Fruit fly (Drosophila melanogaster) whole organism, embryonic: ENCODE data around the gene CG14212.

Experiments used
- Atf3 ChIP-seq: fragments of 200-800 bp; sonication (Bioruptor generic); optimal IDR thresholded peaks from 3 replicates; lab custom pipeline; 2016; ENCODE audit warnings: missing biosample characterization, missing genetic modification characterization
- Atf6 ChIP-seq: fragments of 200-800 bp; sonication (Bioruptor generic); IDR thresholded peaks from 2 replicates; pipeline ENCODE4 v1.3.6; 2022; ENCODE audit warnings: missing biosample characterization, missing genetic modification characterization
- Bgb ChIP-seq: fragments of 200-800 bp; sonication (Bioruptor generic); IDR thresholded peaks from 2 replicates; pipeline ENCODE4 v1.3.6; 2022; ENCODE audit warnings: missing biosample characterization, missing genetic modification characterization; ENCODE audit not compliant: partially characterized antibody
- Blimp-1 ChIP-seq: fragments of 200-800 bp; sonication (Bioruptor generic); optimal IDR thresholded peaks from 3 replicates; lab custom pipeline; 2018; ENCODE audit warnings: missing biosample characterization, missing genetic modification characterization, mild to moderate bottlenecking, moderate library complexity, missing genetic modification reagents
- CG10274 ChIP-seq: fragments of 200-800 bp; sonication (Bioruptor generic); optimal IDR thresholded peaks from 3 replicates; lab custom pipeline; 2017; ENCODE audit warnings: missing biosample characterization, mild to moderate bottlenecking, missing genetic modification characterization
- CG10543 ChIP-seq: fragments of 200-800 bp; sonication (Bioruptor generic); optimal IDR thresholded peaks from 3 replicates; lab custom pipeline; 2017; ENCODE audit warnings: missing biosample characterization, mild to moderate bottlenecking, missing genetic modification characterization, moderate library complexity
- CG11723 ChIP-seq: fragments of 200-800 bp; sonication (Bioruptor generic); optimal IDR thresholded peaks from 2 replicates; lab custom pipeline; 2017; ENCODE audit warnings: missing biosample characterization, mild to moderate bottlenecking, missing genetic modification characterization
- CG12219 ChIP-seq: fragments of 200-800 bp; sonication (Bioruptor generic); optimal IDR thresholded peaks from 3 replicates; lab custom pipeline; 2018; ENCODE audit warnings: missing biosample characterization, mild to moderate bottlenecking, missing genetic modification characterization
- CG12744 ChIP-seq: fragments of 200-800 bp; sonication (Bioruptor generic); optimal IDR thresholded peaks from 2 replicates; lab custom pipeline; 2016; ENCODE audit warnings: missing biosample characterization, missing genetic modification characterization
- CG14710 ChIP-seq: fragments of 200-800 bp; sonication (Bioruptor generic); optimal IDR thresholded peaks from 3 replicates; lab custom pipeline; 2019; ENCODE audit warnings: missing biosample characterization, mild to moderate bottlenecking, missing genetic modification characterization, moderate library complexity
- CG16813 ChIP-seq: fragments of 200-800 bp; sonication (Bioruptor generic); IDR thresholded peaks from 3 replicates; pipeline ENCODE4 v1.3.6; 2022; ENCODE audit warnings: missing biosample characterization, missing genetic modification characterization; ENCODE audit not compliant: partially characterized antibody
- CG2129 ChIP-seq: fragments of 200-800 bp; sonication (Bioruptor generic); IDR thresholded peaks from 2 replicates; pipeline ENCODE4 v1.3.6; 2022; ENCODE audit warnings: missing biosample characterization, missing genetic modification characterization; ENCODE audit not compliant: partially characterized antibody
- CG32532 ChIP-seq: fragments of 200-800 bp; sonication (Bioruptor generic); IDR thresholded peaks from 2 replicates; pipeline ENCODE4 v1.3.6; 2022; ENCODE audit warnings: missing biosample characterization, missing genetic modification characterization
- CG33557 ChIP-seq: fragments of 200-800 bp; sonication (Bioruptor generic); optimal IDR thresholded peaks from 2 replicates; lab custom pipeline; 2019; ENCODE audit warnings: missing biosample characterization, mild to moderate bottlenecking, missing genetic modification characterization, moderate library complexity
- CG6272 ChIP-seq: fragments of 200-800 bp; sonication (Bioruptor generic); IDR thresholded peaks from 2 replicates; pipeline ENCODE4 v1.3.6; 2022; ENCODE audit warnings: missing biosample characterization, missing genetic modification characterization
- CG6854 ChIP-seq: fragments of 200-800 bp; sonication (Bioruptor generic); optimal IDR thresholded peaks from 3 replicates; lab custom pipeline; 2017; ENCODE audit warnings: missing biosample characterization, mild to moderate bottlenecking, missing genetic modification characterization
- CG9609 ChIP-seq: fragments of 200-800 bp; sonication (Bioruptor generic); optimal IDR thresholded peaks from 3 replicates; lab custom pipeline; 2016; ENCODE audit warnings: missing biosample characterization, missing genetic modification characterization
- CG9932 ChIP-seq: fragments of 200-800 bp; sonication (Bioruptor generic); IDR thresholded peaks from 2 replicates; pipeline ENCODE4 v1.3.6; 2022; ENCODE audit warnings: missing biosample characterization, missing genetic modification characterization
- CHES-1-like ChIP-seq: fragments of 200-800 bp; sonication (Bioruptor generic); optimal IDR thresholded peaks from 2 replicates; lab custom pipeline; 2016; ENCODE audit warnings: missing biosample characterization, missing genetic modification characterization
- CTCF ChIP-seq: fragments of 200-800 bp; sonication (Bioruptor generic); optimal IDR thresholded peaks from 2 replicates; lab custom pipeline; 2017; ENCODE audit warnings: missing biosample characterization, mild to moderate bottlenecking, missing genetic modification characterization, moderate library complexity
- CoRest ChIP-seq: fragments of 200-800 bp; sonication (Bioruptor generic); optimal IDR thresholded peaks from 3 replicates; lab custom pipeline; 2018; ENCODE audit warnings: missing biosample characterization, mild to moderate bottlenecking, missing genetic modification characterization, moderate library complexity
- Fer2 ChIP-seq: fragments of 200-800 bp; sonication (Bioruptor generic); optimal IDR thresholded peaks from 2 replicates; lab custom pipeline; 2018; ENCODE audit warnings: missing biosample characterization, mild to moderate bottlenecking, missing genetic modification characterization, moderate library complexity
- Hand ChIP-seq: fragments of 200-800 bp; sonication (Bioruptor generic); optimal IDR thresholded peaks from 2 replicates; lab custom pipeline; 2017; ENCODE audit warnings: mild to moderate bottlenecking, missing biosample characterization, missing genetic modification reagents, missing genetic modification characterization
- HmgD ChIP-seq: fragments of 200-800 bp; sonication (Bioruptor generic); optimal IDR thresholded peaks from 3 replicates; lab custom pipeline; 2016; ENCODE audit warnings: missing biosample characterization, missing genetic modification characterization
- MBD-R2 ChIP-seq: fragments of 200-800 bp; sonication (Bioruptor generic); IDR thresholded peaks from 2 replicates; pipeline ENCODE4 v1.3.6; 2022; ENCODE audit warnings: missing biosample characterization, missing genetic modification characterization
- MTF-1 ChIP-seq: fragments of 200-800 bp; sonication (Bioruptor generic); optimal IDR thresholded peaks from 2 replicates; lab custom pipeline; 2018; ENCODE audit warnings: missing biosample characterization, mild to moderate bottlenecking, missing genetic modification characterization, borderline replicate concordance
- Neu2 ChIP-seq: fragments of 200-800 bp; sonication (Bioruptor generic); optimal IDR thresholded peaks from 3 replicates; lab custom pipeline; 2016; ENCODE audit warnings: missing biosample characterization, missing genetic modification characterization, borderline replicate concordance
- Ptx1 ChIP-seq: fragments of 200-800 bp; sonication (Bioruptor generic); IDR thresholded peaks from 2 replicates; pipeline ENCODE4 v1.3.6; 2022; ENCODE audit warnings: missing biosample characterization, missing genetic modification characterization
- Sox102F ChIP-seq: fragments of 200-800 bp; sonication (Bioruptor generic); optimal IDR thresholded peaks from 2 replicates; lab custom pipeline; 2018; ENCODE audit warnings: missing biosample characterization, mild to moderate bottlenecking, missing genetic modification characterization, moderate library complexity
- Ssrp ChIP-seq: fragments of 200-800 bp; sonication (Bioruptor generic); optimal IDR thresholded peaks from 2 replicates; lab custom pipeline; 2018; ENCODE audit warnings: missing biosample characterization, mild to moderate bottlenecking, missing genetic modification characterization, moderate library complexity
- Usf ChIP-seq: fragments of 200-800 bp; sonication (Bioruptor generic); optimal IDR thresholded peaks from 2 replicates; lab custom pipeline; 2017; ENCODE audit warnings: missing genotype, missing biosample characterization, missing genetic modification characterization
- ac ChIP-seq: fragments of 200-800 bp; sonication (Bioruptor generic); optimal IDR thresholded peaks from 3 replicates; lab custom pipeline; 2017; ENCODE audit warnings: missing biosample characterization, mild to moderate bottlenecking, missing genetic modification characterization
- ara ChIP-seq: fragments of 200-800 bp; sonication (Bioruptor generic); IDR thresholded peaks from 2 replicates; pipeline ENCODE4 v1.3.6; 2022; ENCODE audit warnings: missing biosample characterization, missing genetic modification characterization
- bab2 ChIP-seq: fragments of 200-800 bp; sonication (Bioruptor generic); optimal IDR thresholded peaks from 2 replicates; lab custom pipeline; 2016; ENCODE audit warnings: missing biosample characterization, missing genetic modification characterization
- bigmax ChIP-seq: fragments of 200-800 bp; sonication (Bioruptor generic); optimal IDR thresholded peaks from 2 replicates; lab custom pipeline; 2018; ENCODE audit warnings: missing biosample characterization, mild to moderate bottlenecking, missing genetic modification characterization
- cas ChIP-seq: fragments of 200-800 bp; sonication (Bioruptor generic); IDR thresholded peaks from 2 replicates; pipeline ENCODE4 v1.3.6; 2022; ENCODE audit warnings: missing biosample characterization, missing genetic modification characterization
- corto ChIP-seq: fragments of 200-800 bp; sonication (Bioruptor generic); optimal IDR thresholded peaks from 2 replicates; lab custom pipeline; 2016; ENCODE audit warnings: missing biosample characterization, mild to moderate bottlenecking, missing genetic modification characterization, moderate library complexity
- cwo ChIP-seq: fragments of 200-800 bp; sonication (Bioruptor generic); optimal IDR thresholded peaks from 3 replicates; lab custom pipeline; 2017; ENCODE audit warnings: missing biosample characterization, missing genetic modification characterization, mild to moderate bottlenecking, moderate library complexity, missing genetic modification reagents
- dpn ChIP-seq, 2 experiments: fragments of 200-800 bp; sonication (Bioruptor generic); optimal IDR thresholded peaks; 3 replicates each; lab custom pipeline; 2016; ENCODE audit warnings: missing biosample characterization in 2 of 2, missing genetic modification characterization in 2 of 2
- fd96Cb ChIP-seq: fragments of 200-800 bp; sonication (Bioruptor generic); optimal IDR thresholded peaks from 2 replicates; lab custom pipeline; 2018; ENCODE audit warnings: missing biosample characterization, mild to moderate bottlenecking, missing genetic modification characterization, moderate library complexity
- gsb ChIP-seq: fragments of 200-800 bp; sonication (Bioruptor generic); IDR thresholded peaks from 2 replicates; pipeline ENCODE4 v1.3.6; 2022; ENCODE audit warnings: missing biosample characterization, missing genetic modification characterization
- mld ChIP-seq: fragments of 200-800 bp; sonication (Bioruptor generic); IDR thresholded peaks from 3 replicates; pipeline ENCODE4 v1.3.6; 2022; ENCODE audit warnings: missing biosample characterization, missing genetic modification characterization; ENCODE audit not compliant: partially characterized antibody
- nau ChIP-seq: fragments of 200-800 bp; sonication (Bioruptor generic); optimal IDR thresholded peaks from 3 replicates; lab custom pipeline; 2017; ENCODE audit warnings: missing biosample characterization, mild to moderate bottlenecking, missing genetic modification characterization, missing genetic modification reagents
- pan ChIP-seq, 4 experiments: fragments of >200 bp in 3 of 4; fragments of 200-800 bp in 1 of 4; sonication (Bioruptor generic) in 1 of 4; optimal IDR thresholded peaks in 3 of 4; IDR thresholded peaks in 1 of 4; 2 replicates each; pipeline versions ENCODE4 v1.3.6 to Lab custom; 2017 to 2022; ENCODE audit warnings: missing biosample characterization in 2 of 4, missing genetic modification characterization in 2 of 4, mixed read lengths in 1 of 4
- psq ChIP-seq: fragments of 200-800 bp; sonication (Bioruptor generic); optimal IDR thresholded peaks from 2 replicates; lab custom pipeline; 2017; ENCODE audit warnings: missing biosample characterization, missing genetic modification characterization
- sc ChIP-seq, 3 experiments: fragments of >200 bp in 2 of 3; fragments of 200-800 bp in 1 of 3; sonication (Bioruptor generic) in 1 of 3; optimal IDR thresholded peaks; 2 replicates in 2 of 3; 3 replicates in 1 of 3; lab custom pipeline; 2017; ENCODE audit warnings: mild to moderate bottlenecking in 1 of 3, missing biosample characterization in 1 of 3, missing genetic modification characterization in 1 of 3, missing genetic modification reagents in 1 of 3
- sug ChIP-seq: fragments of 200-800 bp; optimal IDR thresholded peaks from 2 replicates; lab custom pipeline; 2019; ENCODE audit warnings: missing biosample characterization, mild to moderate bottlenecking, missing genetic modification characterization, moderate library complexity
- z ChIP-seq: fragments of 200-800 bp; sonication (Bioruptor generic); IDR thresholded peaks from 3 replicates; pipeline ENCODE4 v1.3.6; 2022; ENCODE audit warnings: missing biosample characterization, missing genetic modification characterization

Gene CG14212

DNA sequence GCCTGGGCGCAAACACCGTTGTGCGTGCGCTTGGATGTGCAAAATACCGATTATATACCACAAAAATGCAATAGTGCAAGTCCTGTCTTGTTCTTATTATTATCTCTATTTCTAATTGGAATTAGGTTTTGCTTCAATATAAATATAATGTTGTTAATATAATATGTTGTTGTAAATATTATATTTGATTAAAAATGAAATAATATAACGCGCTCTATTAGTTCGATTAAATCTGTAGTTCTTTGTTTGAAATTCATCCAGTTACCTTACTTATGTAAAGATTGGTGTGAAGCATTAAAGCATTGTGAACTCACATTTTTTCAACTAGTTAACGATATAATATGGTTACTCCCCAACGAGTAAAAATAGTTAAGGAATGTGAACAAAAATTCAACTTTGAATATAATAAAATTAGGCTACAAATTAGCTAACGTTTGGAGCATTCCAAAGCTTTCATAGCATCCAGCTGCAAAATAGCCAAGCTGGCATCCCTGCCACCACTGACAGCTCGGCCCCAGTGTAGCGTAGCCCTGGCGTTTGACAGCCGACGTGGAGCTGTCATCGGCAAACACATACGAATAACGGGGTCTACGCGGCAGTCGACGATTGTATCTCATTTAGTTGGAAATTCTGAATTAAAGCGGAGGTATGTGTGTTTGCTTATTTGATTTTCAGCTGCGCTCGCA is 17.5 kb downstream of the CG14212 start, which contains the start of the genes CG12237 and Sec61gamma (continued):
- TF ChIP-seq bigmax, result no peak
- no peak for TF ChIP-seq CG12219 (GFP tag; lab: Kevin White, UChicago)
- no peak for TF ChIP-seq CTCF (GFP tag; lab: Kevin White, UChicago)
- TF ChIP-seq CG9609, result peak; percentile 24
- TF ChIP-seq CG33557 (GFP tag; lab: Kevin White, UChicago), result no peak
- peak in 1 of 2 experiments; percentile 48 for TF ChIP-seq dpn (GFP tag; optimal IDR thresholded peaks at IDR 0.05; lab: Kevin White, UChicago)
- no peak for TF ChIP-seq pan (optimal IDR thresholded peaks at IDR 0.05; lab: Kevin White, UChicago)
- no peak for TF ChIP-seq pan (GFP tag; optimal IDR thresholded peaks at IDR 0.05 in 1 of 2, IDR thresholded peaks at IDR 0.05 in 1 of 2)
- no peak for TF ChIP-seq CG6854
- TF ChIP-seq CoRest (tag; lab: Kevin White, UChicago), result peak; percentile 53
- no peak for TF ChIP-seq Usf
- peak; percentile 44 for TF ChIP-seq sug
- no peak for TF ChIP-seq CG6272 (GFP tag; lab: Robert Waterston, UW)
- no peak for TF ChIP-seq CG10543 (GFP tag; lab: Kevin White, UChicago)
- TF ChIP-seq cwo (GFP tag; lab: Kevin White, UChicago), result no peak
- peak; percentile 30; the same call in 1 of the 2 replicates for TF ChIP-seq Bgb
- no peak for TF ChIP-seq gsb (GFP tag; lab: Robert Waterston, UW)
- TF ChIP-seq CG32532 (GFP tag; lab: Robert Waterston, UW), result peak; percentile 60
- TF ChIP-seq CG14710, result peak; percentile 60
- TF ChIP-seq Atf6 (GFP tag; lab: Robert Waterston, UW), result no peak
- TF ChIP-seq psq, result no peak
- TF ChIP-seq CG2129 (GFP tag; lab: Robert Waterston, UW), result no peak
- TF ChIP-seq CG12744 (GFP tag; lab: Kevin White, UChicago), result no peak
- TF ChIP-seq corto, result no peak
- no peak for TF ChIP-seq Ptx1 (GFP tag; lab: Robert Waterston, UW)
- TF ChIP-seq sc (optimal IDR thresholded peaks at IDR 0.05; lab: Kevin White, UChicago), result no peak
- TF ChIP-seq sc (GFP tag; optimal IDR thresholded peaks at IDR 0.05; lab: Kevin White, UChicago), result no peak
- no peak for TF ChIP-seq nau
- no peak for TF ChIP-seq Atf3
- TF ChIP-seq HmgD (GFP tag; lab: Kevin White, UChicago), result peak; percentile 13
- TF ChIP-seq Sox102F, result no peak
- TF ChIP-seq MBD-R2, result peak; percentile 85
- no peak for TF ChIP-seq Blimp-1 (GFP tag; lab: Kevin White, UChicago)
- no peak for TF ChIP-seq Ssrp (tag; lab: Kevin White, UChicago)
- TF ChIP-seq CG11723, result no peak
- no peak for TF ChIP-seq CG16813 (GFP tag; lab: Robert Waterston, UW)
- TF ChIP-seq CHES-1-like (GFP tag; lab: Kevin White, UChicago), result peak; percentile 43
- no peak for TF ChIP-seq Hand (GFP tag; lab: Kevin White, UChicago)
- no peak for TF ChIP-seq CG10274
- no peak for TF ChIP-seq cas (GFP tag; lab: Robert Waterston, UW)
- no peak for TF ChIP-seq ara (GFP tag; lab: Robert Waterston, UW)
- TF ChIP-seq ac, result no peak
- TF ChIP-seq z, result no peak
- no peak for TF ChIP-seq Neu2
- no peak for TF ChIP-seq fd96Cb (tag; lab: Kevin White, UChicago)
- TF ChIP-seq mld (GFP tag; lab: Robert Waterston, UW), result no peak
- no peak for TF ChIP-seq MTF-1 (GFP tag; lab: Kevin White, UChicago)
- TF ChIP-seq CG9932 (GFP tag; lab: Robert Waterston, UW), result peak; percentile 53; the same call in 1 of the 2 replicates
- TF ChIP-seq bab2 (GFP tag; lab: Kevin White, UChicago), result no peak
- TF ChIP-seq Fer2 (tag; lab: Kevin White, UChicago), result no peak
